Worm (Caenorhabditis elegans) whole organism, L4 larva: Measurements from ENCODE around the gene Y43F8B.15.

Experiments
- R02D3.7 ChIP-seq: fragments of 150-350 bp; sonication (generic microtip); optimal IDR thresholded peaks from 3 replicates; lab custom pipeline; 2014; ENCODE audit warnings: missing biosample characterization, missing genetic modification characterization
- aly-2 ChIP-seq: sonication (generic microtip); optimal IDR thresholded peaks from 2 replicates; lab custom pipeline; 2018; ENCODE audit warnings: missing biosample characterization, missing genetic modification characterization
- dve-1 ChIP-seq: sonication (generic microtip); optimal IDR thresholded peaks from 2 replicates; lab custom pipeline; 2017; ENCODE audit warnings: antibody characterized with exemption, mild to moderate bottlenecking, missing genetic modification characterization, missing compliant biosample characterization; ENCODE audit not compliant: insufficient read depth
- fos-1 ChIP-seq: fragments of 150-350 bp; optimal IDR thresholded peaks from 2 replicates; lab custom pipeline; 2014; ENCODE audit warnings: missing biosample characterization, missing genetic modification characterization
- jun-1 ChIP-seq: fragments of 150-350 bp; optimal IDR thresholded peaks from 2 replicates; lab custom pipeline; 2014; ENCODE audit warnings: missing biosample characterization, missing genetic modification reagents, missing genetic modification characterization
- lin-1 ChIP-seq: fragments of 200-800 bp; sonication (Bioruptor generic); IDR thresholded peaks from 2 replicates; pipeline ENCODE4 v1.3.6; 2022; ENCODE audit warnings: missing genetic modification reagents, missing genetic modification characterization, missing compliant biosample characterization
- nhr-237 ChIP-seq: sonication (generic microtip); optimal IDR thresholded peaks from 2 replicates; lab custom pipeline; 2017; ENCODE audit warnings: missing biosample characterization, missing genetic modification characterization
- ztf-11 ChIP-seq: fragments of 150-350 bp; optimal IDR thresholded peaks from 2 replicates; lab custom pipeline; 2014; ENCODE audit warnings: missing biosample characterization, missing genetic modification characterization

DNA sequence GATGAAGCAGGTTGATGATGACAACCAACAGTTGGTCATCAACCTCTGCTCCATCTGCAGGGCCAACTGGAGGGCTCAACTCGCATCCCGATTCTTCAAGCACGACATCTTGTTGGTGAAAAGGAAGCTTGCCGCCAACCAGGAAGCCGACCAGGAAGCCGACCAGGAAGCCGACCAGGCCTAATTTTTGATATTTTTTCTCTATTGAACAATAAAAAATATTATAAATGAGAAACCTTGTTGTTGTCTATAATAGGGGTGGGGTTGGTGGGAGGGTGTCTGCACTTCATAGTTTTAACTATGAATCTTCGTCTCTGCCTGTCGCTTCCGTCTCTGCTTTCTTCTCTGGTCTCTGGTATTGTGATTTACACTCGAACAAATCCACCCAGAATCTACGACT, 23.8 kb upstream of the Y43F8B.15 start, which contains the start of gene Y43F8B.18:
- TF ChIP-seq jun-1 (tag; lab: Kevin White, UChicago) (no peak), fos-1 (tag; lab: Kevin White, UChicago) (no peak), ztf-11 (no peak), nhr-237 (tag; lab: Kevin White, UChicago) (no peak), dve-1 (tag; lab: Kevin White, UChicago) (no peak), lin-1 (GFP tag; lab: Robert Waterston, UW) (no peak), R02D3.7 (tag; lab: Kevin White, UChicago) (no peak), aly-2 (tag; lab: Kevin White, UChicago) (no peak)
